Worm (Caenorhabditis elegans) whole organism, early embryonic: Measurements from ENCODE around the gene nkb-3.

Experiments used
- B0310.2 ChIP-seq: sonication (generic microtip); optimal IDR thresholded peaks from 2 replicates; lab custom pipeline; 2016; ENCODE audit warnings: mild to moderate bottlenecking, missing genetic modification characterization, missing compliant biosample characterization
- F13C5.2 ChIP-seq: sonication (generic microtip); optimal IDR thresholded peaks from 2 replicates; lab custom pipeline; 2017; ENCODE audit warnings: mild to moderate bottlenecking, missing genetic modification characterization, inconsistent platforms, missing compliant biosample characterization
- aly-1 ChIP-seq: sonication (generic microtip); optimal IDR thresholded peaks from 2 replicates; lab custom pipeline; 2016; ENCODE audit warnings: missing genetic modification characterization, missing compliant biosample characterization
- ama-1 ChIP-seq: fragments of 150-350 bp; optimal IDR thresholded peaks from 2 replicates; lab custom pipeline; 2014
- ceh-13 ChIP-seq: fragments of 200-800 bp; sonication (Bioruptor generic); optimal IDR thresholded peaks from 2 replicates; lab custom pipeline; 2018; ENCODE audit warnings: mild to moderate bottlenecking, missing genetic modification characterization, missing compliant biosample characterization
- ceh-36 ChIP-seq: sonication (generic microtip); optimal IDR thresholded peaks from 2 replicates; lab custom pipeline; 2016; ENCODE audit warnings: missing genetic modification characterization, inconsistent platforms, missing compliant biosample characterization
- ets-7 ChIP-seq: sonication (generic microtip); optimal IDR thresholded peaks from 2 replicates; lab custom pipeline; 2016; ENCODE audit warnings: missing genotype, missing genetic modification characterization, missing compliant biosample characterization
- flt-1 ChIP-seq: fragments of 200-800 bp; sonication (Bioruptor generic); IDR thresholded peaks from 2 replicates; pipeline ENCODE4 v1.3.6; 2022; ENCODE audit warnings: missing genetic modification characterization, missing compliant biosample characterization
- hmbx-1 ChIP-seq: sonication (generic microtip); optimal IDR thresholded peaks from 2 replicates; lab custom pipeline; 2016; ENCODE audit warnings: mild to moderate bottlenecking, missing genetic modification characterization, missing compliant biosample characterization
- hmg-4 ChIP-seq: fragments of 200-800 bp; sonication (Bioruptor generic); optimal IDR thresholded peaks from 2 replicates; lab custom pipeline; 2018; ENCODE audit warnings: mild to moderate bottlenecking, missing genetic modification characterization, missing compliant biosample characterization
- hnd-1 ChIP-seq: sonication (generic microtip); optimal IDR thresholded peaks from 2 replicates; lab custom pipeline; 2016; ENCODE audit warnings: missing genetic modification characterization, missing compliant biosample characterization
- pes-1 ChIP-seq: fragments of 200-800 bp; sonication (Bioruptor generic); IDR thresholded peaks from 2 replicates; pipeline ENCODE4 v1.3.6; 2022; ENCODE audit warnings: missing genetic modification reagents, missing genetic modification characterization, missing compliant biosample characterization
- scrt-1 ChIP-seq: fragments of 200-800 bp; sonication (Bioruptor generic); IDR thresholded peaks from 2 replicates; pipeline ENCODE4 v1.3.6; 2022; ENCODE audit warnings: missing genetic modification characterization, missing compliant biosample characterization
- sea-1 ChIP-seq: fragments of 200-800 bp; sonication (Bioruptor generic); conservative IDR thresholded peaks from 2 replicates; pipeline ENCODE4 v1.3.6; 2022; ENCODE audit warnings: missing genetic modification characterization, missing compliant biosample characterization
- tbx-11 ChIP-seq: fragments of 200-800 bp; sonication (Bioruptor generic); IDR thresholded peaks from 2 replicates; pipeline ENCODE4 v1.3.6; 2022; ENCODE audit warnings: missing genetic modification characterization, missing compliant biosample characterization
- tbx-37 ChIP-seq: fragments of 200-800 bp; sonication (Bioruptor generic); conservative IDR thresholded peaks from 2 replicates; pipeline ENCODE4 v1.3.6; 2022; ENCODE audit warnings: missing genetic modification reagents, missing genetic modification characterization, missing compliant biosample characterization
- tra-4 ChIP-seq: sonication (generic microtip); optimal IDR thresholded peaks from 2 replicates; lab custom pipeline; 2017; ENCODE audit warnings: missing genetic modification characterization, missing compliant biosample characterization

nkb-3 gene

ce11 chrX:13770508-13770978 is at the start of gene nkb-3:
Gene nkb-3 (minus strand): TSS chrX:13770558.
- TF ChIP-seq tbx-37 (GFP tag; lab: Robert Waterston, UW): no peak
- TF ChIP-seq ceh-13 (GFP tag; lab: Kevin White, UChicago): no peak
- no peak for TF ChIP-seq B0310.2 (tag; lab: Kevin White, UChicago)
- no peak for TF ChIP-seq flt-1 (GFP tag; lab: Robert Waterston, UW)
- TF ChIP-seq scrt-1: no peak
- no peak for TF ChIP-seq hmg-4 (GFP tag; lab: Kevin White, UChicago)
- no peak for TF ChIP-seq tra-4 (tag; lab: Kevin White, UChicago)
- TF ChIP-seq tbx-11 (GFP tag; lab: Robert Waterston, UW): no peak
- no peak for TF ChIP-seq hnd-1 (tag; lab: Kevin White, UChicago)
- no peak for TF ChIP-seq ets-7 (tag; lab: Kevin White, UChicago)
- TF ChIP-seq sea-1 (GFP tag; lab: Robert Waterston, UW): no peak

- TF ChIP-seq tbx-37 (GFP tag; lab: Robert Waterston, UW): no peak
- no peak for TF ChIP-seq hnd-1 (tag; lab: Kevin White, UChicago)
- no peak for TF ChIP-seq ceh-13 (GFP tag; lab: Kevin White, UChicago)
- TF ChIP-seq ceh-36 (tag; lab: Kevin White, UChicago): no peak
- no peak for TF ChIP-seq tra-4 (tag; lab: Kevin White, UChicago)
- no peak for TF ChIP-seq ets-7 (tag; lab: Kevin White, UChicago)
- no peak for TF ChIP-seq tbx-11 (GFP tag; lab: Robert Waterston, UW)
- TF ChIP-seq pes-1: no peak
- no peak for TF ChIP-seq F13C5.2 (tag; lab: Kevin White, UChicago)
- TF ChIP-seq aly-1 (tag; lab: Kevin White, UChicago): no peak
- no peak for TF ChIP-seq sea-1 (GFP tag; lab: Robert Waterston, UW)
- TF ChIP-seq flt-1 (GFP tag; lab: Robert Waterston, UW): no peak
- TF ChIP-seq ama-1: no peak
- no peak for TF ChIP-seq scrt-1
- no peak for TF ChIP-seq hmbx-1 (tag; lab: Kevin White, UChicago)
- TF ChIP-seq B0310.2 (tag; lab: Kevin White, UChicago): no peak
- TF ChIP-seq hmg-4 (GFP tag; lab: Kevin White, UChicago): no peak
Observed at ce11 chrX:13818791-13819190, 48.4 kb upstream of the nkb-3 start.

- TF ChIP-seq ceh-13 (GFP tag; lab: Kevin White, UChicago) (no peak), tbx-11 (GFP tag; lab: Robert Waterston, UW) (no peak)
Observed at ce11 chrX:13811929-13812328, 41.6 kb upstream of the nkb-3 start.

- TF ChIP-seq tbx-11 (GFP tag; lab: Robert Waterston, UW): no peak
- TF ChIP-seq pes-1: no peak
- TF ChIP-seq scrt-1: no peak
- TF ChIP-seq ceh-13 (GFP tag; lab: Kevin White, UChicago): no peak
- no peak for TF ChIP-seq hnd-1 (tag; lab: Kevin White, UChicago)
Observed at ce11 chrX:13811156-13811555, 40.8 kb upstream of the nkb-3 start.

- TF ChIP-seq hmg-4 (GFP tag; lab: Kevin White, UChicago) (no peak), pes-1 (no peak), aly-1 (tag; lab: Kevin White, UChicago) (no peak), F13C5.2 (tag; lab: Kevin White, UChicago) (no peak), scrt-1 (no peak), hnd-1 (tag; lab: Kevin White, UChicago) (no peak), tbx-37 (GFP tag; lab: Robert Waterston, UW) (no peak), B0310.2 (tag; lab: Kevin White, UChicago) (no peak), ama-1 (no peak), ceh-36 (tag; lab: Kevin White, UChicago) (no peak), flt-1 (GFP tag; lab: Robert Waterston, UW) (no peak), tbx-11 (GFP tag; lab: Robert Waterston, UW) (no peak), ets-7 (tag; lab: Kevin White, UChicago) (no peak), sea-1 (GFP tag; lab: Robert Waterston, UW) (no peak), hmbx-1 (tag; lab: Kevin White, UChicago) (no peak), ceh-13 (GFP tag; lab: Kevin White, UChicago) (no peak), tra-4 (tag; lab: Kevin White, UChicago) (no peak)
Observed at ce11 chrX:13809773-13810172, 39.4 kb upstream of the nkb-3 start, which contains the start of gene obr-3. Gene obr-3 (minus strand): TSS chrX:13809873.

- TF ChIP-seq ama-1: no peak
- no peak for TF ChIP-seq flt-1 (GFP tag; lab: Robert Waterston, UW)
- TF ChIP-seq ceh-13 (GFP tag; lab: Kevin White, UChicago): no peak
- TF ChIP-seq B0310.2 (tag; lab: Kevin White, UChicago): no peak
- no peak for TF ChIP-seq pes-1
- no peak for TF ChIP-seq hmg-4 (GFP tag; lab: Kevin White, UChicago)
- no peak for TF ChIP-seq tra-4 (tag; lab: Kevin White, UChicago)
- TF ChIP-seq aly-1 (tag; lab: Kevin White, UChicago): no peak
- TF ChIP-seq F13C5.2 (tag; lab: Kevin White, UChicago): no peak
- no peak for TF ChIP-seq ets-7 (tag; lab: Kevin White, UChicago)
- no peak for TF ChIP-seq tbx-37 (GFP tag; lab: Robert Waterston, UW)
- no peak for TF ChIP-seq sea-1 (GFP tag; lab: Robert Waterston, UW)
- no peak for TF ChIP-seq tbx-11 (GFP tag; lab: Robert Waterston, UW)
- no peak for TF ChIP-seq hmbx-1 (tag; lab: Kevin White, UChicago)
- no peak for TF ChIP-seq hnd-1 (tag; lab: Kevin White, UChicago)
Observed at ce11 chrX:13803246-13803645, 32.9 kb upstream of the nkb-3 start.

ce11 chrX:13795329-13795728 is 25.0 kb upstream of the nkb-3 start:
- TF ChIP-seq pes-1: peak; percentile 36; the same call in 1 of the 2 replicates
